Worm (Caenorhabditis elegans): ENCODE data around the gene col-77.

Gene col-77

ce11 chrII:8344803-8345202 lies 14.4 kb downstream of the col-77 start:
- TF ChIP-seq bed-2 (GFP tag; IDR thresholded peaks at IDR 0.05) (no peak), rcor-1 (GFP tag; IDR thresholded peaks at IDR 0.05) (no peak), nhr-179 (tag; optimal IDR thresholded peaks at IDR 0.05) (no peak), ceh-100 (GFP tag; IDR thresholded peaks at IDR 0.05) (no peak), madf-10 (tag; optimal IDR thresholded peaks at IDR 0.05) (no peak), somi-1 (GFP tag; optimal IDR thresholded peaks at IDR 0.05) (no peak), snpc-3.4 (tag; optimal IDR thresholded peaks at IDR 0.05) (no peak), egl-18 (GFP tag; IDR thresholded peaks at IDR 0.05) (no peak), ztf-22 (GFP tag; optimal IDR thresholded peaks at IDR 0.05) (no peak), tbx-9 (tag; optimal IDR thresholded peaks at IDR 0.05; ENCODE audit: borderline replicate concordance) (no peak), F33H1.4 (GFP tag; IDR thresholded peaks at IDR 0.05) (no peak), F10E7.11 (tag; optimal IDR thresholded peaks at IDR 0.05) (no peak), D2030.7 (GFP tag; IDR thresholded peaks at IDR 0.05) (no peak), hmg-20 (GFP tag; IDR thresholded peaks at IDR 0.05) (no peak), snpc-4 (GFP tag; optimal IDR thresholded peaks at IDR 0.05) (no peak), snpc-4 (tag; optimal IDR thresholded peaks at IDR 0.05) (no peak), let-607 (tag; optimal IDR thresholded peaks at IDR 0.05) (no peak), gei-17 (GFP tag; optimal IDR thresholded peaks at IDR 0.05) (no peak), cebp-1 (GFP tag; IDR thresholded peaks at IDR 0.05) (no peak), cebp-1 (tag; optimal IDR thresholded peaks at IDR 0.05) (no peak), hsf-1 (GFP tag; IDR thresholded peaks at IDR 0.05) (no peak)

ce11 chrII:8339108-8339507 lies 20.1 kb downstream of the col-77 start:
- TF ChIP-seq mxl-1 (tag; optimal IDR thresholded peaks at IDR 0.05) (no peak), sdz-38 (tag; optimal IDR thresholded peaks at IDR 0.05) (no peak), Y95B8A.8 (GFP tag; IDR thresholded peaks at IDR 0.05) (no peak), F10E7.11 (tag; optimal IDR thresholded peaks at IDR 0.05) (no peak), xnd-1 (tag; optimal IDR thresholded peaks at IDR 0.05) (no peak), pbrm-1 (GFP tag; IDR thresholded peaks at IDR 0.05) (no peak), lsy-27 (tag; optimal IDR thresholded peaks at IDR 0.05; ENCODE audit: borderline replicate concordance, insufficient read depth) (no peak), pha-4 (tag; optimal IDR thresholded peaks at IDR 0.05) (no peak), egl-44 (GFP tag; IDR thresholded peaks at IDR 0.05) (no peak), ccch-3 (GFP tag; optimal IDR thresholded peaks at IDR 0.05) (no peak), F57C9.4 (tag; optimal IDR thresholded peaks at IDR 0.05) (no peak), C17E4.6 (GFP tag; IDR thresholded peaks at IDR 0.05) (no peak), attf-3 (GFP tag; conservative IDR thresholded peaks at IDR 0.05) (no peak), somi-1 (GFP tag; optimal IDR thresholded peaks at IDR 0.05) (no peak), ztf-18 (tag; optimal IDR thresholded peaks at IDR 0.05) (no peak), dox-1 (GFP tag; IDR thresholded peaks at IDR 0.05) (no peak), attf-6 (GFP tag; IDR thresholded peaks at IDR 0.05) (no peak), rpc-1 (optimal IDR thresholded peaks at IDR 0.05) (no peak), rpc-1 (tag; optimal IDR thresholded peaks at IDR 0.05) (no peak), him-1 (tag; optimal IDR thresholded peaks at IDR 0.05) (no peak), hmg-20 (GFP tag; IDR thresholded peaks at IDR 0.05) (no peak)

- no peak for TF ChIP-seq nhr-90 (tag; optimal IDR thresholded peaks at IDR 0.05)
- TF ChIP-seq bed-1 (GFP tag; IDR thresholded peaks at IDR 0.05): no peak
- no peak for TF ChIP-seq C06A6.2 (GFP tag; conservative IDR thresholded peaks at IDR 0.05)
- TF ChIP-seq ztf-28 (GFP tag; IDR thresholded peaks at IDR 0.05): no peak
These were observed 25.5 kb downstream of the col-77 start, which contains the start of gene C26D10.7 for ce11 chrII:8333643-8334042. C26D10.7 (plus strand) TSS chrII:8333943.

Data from whole organism, young adult.